Worm (Caenorhabditis elegans): Measurements from ENCODE around the gene ooc-3.

DNA sequence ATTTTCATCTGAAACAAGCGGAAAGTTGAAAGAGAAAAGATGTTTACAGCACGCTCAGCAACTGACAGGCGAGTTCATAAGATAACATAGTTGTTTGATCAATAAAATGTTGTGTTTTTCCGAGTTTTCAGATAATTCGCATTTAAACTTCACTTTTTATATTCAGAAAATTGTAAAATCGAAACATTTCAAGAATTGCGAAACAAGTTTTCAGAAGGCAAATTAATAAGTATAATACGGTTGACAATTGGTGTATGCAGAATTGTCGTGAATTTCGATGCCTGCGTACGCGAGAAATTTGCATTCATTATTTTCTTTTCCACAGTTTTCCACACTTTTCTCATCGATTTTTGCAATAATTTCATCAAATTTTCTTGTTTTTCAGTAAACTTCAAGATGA, at the start of gene ooc-3, which contains the start of gene B0334.4:
- TF ChIP-seq him-1 (tag; optimal IDR thresholded peaks at IDR 0.05) (no peak), W03F9.2 (tag; optimal IDR thresholded peaks at IDR 0.05) (no peak), dao-5 (tag; optimal IDR thresholded peaks at IDR 0.05) (no peak)
